Worm (Caenorhabditis elegans) whole organism, L2 larva: Measurements from ENCODE around the gene C04E6.4.
A peak's percentile ranks its signal among the peaks of the same experiment; 100 is the strongest.

ENCODE experiments used
- C34F6.9 ChIP-seq: fragments of 150-350 bp; optimal IDR thresholded peaks from 2 replicates; lab custom pipeline; 2014; ENCODE audit warnings: missing biosample characterization, missing genetic modification characterization
- F13H6.1 ChIP-seq: sonication (generic microtip); optimal IDR thresholded peaks from 2 replicates; lab custom pipeline; 2016; ENCODE audit warnings: missing genetic modification characterization, missing compliant biosample characterization
- R02D3.7 ChIP-seq: fragments of 150-350 bp; optimal IDR thresholded peaks from 2 replicates; lab custom pipeline; 2014; ENCODE audit warnings: missing biosample characterization, missing genetic modification characterization
- Y55F3AM.14 ChIP-seq: fragments of 200-800 bp; sonication (Bioruptor generic); optimal IDR thresholded peaks from 2 replicates; lab custom pipeline; 2018; ENCODE audit warnings: mild to moderate bottlenecking, missing genetic modification characterization, missing compliant biosample characterization
- ZK546.5 ChIP-seq: sonication (generic microtip); optimal IDR thresholded peaks from 2 replicates; lab custom pipeline; 2017; ENCODE audit warnings: missing biosample characterization, missing genetic modification characterization
- alr-1 ChIP-seq: fragments of 150-350 bp; optimal IDR thresholded peaks from 2 replicates; lab custom pipeline; 2014; ENCODE audit warnings: missing biosample characterization, missing genetic modification characterization
- aly-2 ChIP-seq: fragments of 150-350 bp; optimal IDR thresholded peaks from 2 replicates; lab custom pipeline; 2014; ENCODE audit warnings: missing biosample characterization, missing genetic modification characterization
- ceh-16 ChIP-seq: fragments of 150-350 bp; optimal IDR thresholded peaks from 2 replicates; lab custom pipeline; 2014; ENCODE audit warnings: missing biosample characterization, missing genetic modification characterization
- ceh-82 ChIP-seq: fragments of 150-350 bp; optimal IDR thresholded peaks from 2 replicates; lab custom pipeline; 2014; ENCODE audit warnings: missing biosample characterization, missing genetic modification characterization
- crh-2 ChIP-seq: sonication (generic microtip); optimal IDR thresholded peaks from 2 replicates; lab custom pipeline; 2017; ENCODE audit warnings: missing biosample characterization, missing genetic modification characterization
- dmd-4 ChIP-seq: sonication (generic microtip); optimal IDR thresholded peaks from 2 replicates; lab custom pipeline; 2017; ENCODE audit warnings: missing biosample characterization, missing genetic modification characterization
- egl-27 ChIP-seq: sonication (generic microtip); optimal IDR thresholded peaks from 3 replicates; lab custom pipeline; 2017; ENCODE audit warnings: missing biosample characterization, missing genetic modification reagents, missing genetic modification characterization
- elt-1 ChIP-seq: fragments of 150-350 bp; optimal IDR thresholded peaks from 2 replicates; lab custom pipeline; 2014; ENCODE audit warnings: missing biosample characterization, missing genetic modification characterization
- fos-1 ChIP-seq: fragments of 150-350 bp; optimal IDR thresholded peaks from 2 replicates; lab custom pipeline; 2014; ENCODE audit warnings: missing biosample characterization, missing genetic modification characterization
- gmeb-1 ChIP-seq: fragments of 150-350 bp; optimal IDR thresholded peaks from 2 replicates; lab custom pipeline; 2014; ENCODE audit warnings: missing biosample characterization, missing genetic modification characterization
- lin-11 ChIP-seq: fragments of 150-350 bp; sonication (generic microtip); optimal IDR thresholded peaks from 2 replicates; lab custom pipeline; 2014; ENCODE audit warnings: missing biosample characterization, missing genetic modification characterization, inconsistent platforms, mixed read lengths
- lin-13 ChIP-seq: fragments of 150-350 bp; optimal IDR thresholded peaks from 2 replicates; lab custom pipeline; 2014; ENCODE audit warnings: missing biosample characterization, missing genetic modification reagents, missing genetic modification characterization
- lin-39 ChIP-seq: fragments of 150-350 bp; optimal IDR thresholded peaks from 2 replicates; lab custom pipeline; 2014; ENCODE audit warnings: missing biosample characterization, missing genetic modification reagents, missing genetic modification characterization
- lsy-2 ChIP-seq, 2 experiments: fragments of 150-350 bp in 1 of 2; sonication (generic microtip) in 1 of 2; optimal IDR thresholded peaks; 2 replicates each; lab custom pipeline; 2014 to 2017; ENCODE audit warnings: missing biosample characterization in 2 of 2, missing genetic modification characterization in 2 of 2
- mab-5 ChIP-seq: fragments of 150-350 bp; optimal IDR thresholded peaks from 2 replicates; lab custom pipeline; 2014; ENCODE audit warnings: missing biosample characterization, missing genetic modification characterization
- mbf-1 ChIP-seq: sonication (generic microtip); optimal IDR thresholded peaks from 2 replicates; lab custom pipeline; 2017; ENCODE audit warnings: missing biosample characterization, missing genetic modification characterization
- mdl-1 ChIP-seq, 2 experiments: fragments of 150-350 bp in 1 of 2; sonication (generic microtip) in 1 of 2; optimal IDR thresholded peaks; 2 replicates each; lab custom pipeline; 2017; ENCODE audit warnings: missing biosample characterization in 2 of 2, missing genetic modification characterization in 2 of 2
- nhr-10 ChIP-seq: sonication (generic microtip); optimal IDR thresholded peaks from 2 replicates; lab custom pipeline; 2017; ENCODE audit warnings: missing biosample characterization, missing genetic modification characterization
- nhr-12 ChIP-seq: fragments of 150-350 bp; optimal IDR thresholded peaks from 2 replicates; lab custom pipeline; 2014; ENCODE audit warnings: missing biosample characterization, missing genetic modification characterization
- nhr-129 ChIP-seq: fragments of 150-350 bp; optimal IDR thresholded peaks from 2 replicates; lab custom pipeline; 2014; ENCODE audit warnings: missing biosample characterization, missing genetic modification characterization
- nhr-23 ChIP-seq: fragments of 150-350 bp; optimal IDR thresholded peaks from 2 replicates; lab custom pipeline; 2014; ENCODE audit warnings: missing biosample characterization, missing genetic modification reagents, missing genetic modification characterization
- nhr-237 ChIP-seq: fragments of 150-350 bp; optimal IDR thresholded peaks from 2 replicates; lab custom pipeline; 2014; ENCODE audit warnings: missing biosample characterization, missing genetic modification characterization
- nhr-25 ChIP-seq: fragments of 150-350 bp; sonication (generic microtip); optimal IDR thresholded peaks from 3 replicates; lab custom pipeline; 2014; ENCODE audit warnings: missing biosample characterization, missing genetic modification characterization
- nhr-77 ChIP-seq: fragments of 150-350 bp; optimal IDR thresholded peaks from 2 replicates; lab custom pipeline; 2014; ENCODE audit warnings: missing biosample characterization, missing genetic modification characterization
- peb-1 ChIP-seq: fragments of 150-350 bp; optimal IDR thresholded peaks from 2 replicates; lab custom pipeline; 2014; ENCODE audit warnings: missing biosample characterization, missing genetic modification characterization
- skn-1 ChIP-seq: sonication (generic microtip); optimal IDR thresholded peaks from 2 replicates; lab custom pipeline; 2017; ENCODE audit warnings: missing biosample characterization, missing genetic modification characterization
- sma-9 ChIP-seq, 2 experiments: fragments of 150-350 bp in 1 of 2; sonication (generic microtip) in 1 of 2; optimal IDR thresholded peaks; 2 replicates each; lab custom pipeline; 2014 to 2016; ENCODE audit warnings: missing genetic modification characterization in 2 of 2, mild to moderate bottlenecking in 1 of 2, missing biosample characterization in 1 of 2, missing compliant biosample characterization in 1 of 2, missing genetic modification reagents in 1 of 2, moderate library complexity in 1 of 2
- unc-62 ChIP-seq: fragments of 150-350 bp; optimal IDR thresholded peaks from 2 replicates; lab custom pipeline; 2014; ENCODE audit warnings: missing biosample characterization, missing genetic modification reagents, missing genetic modification characterization
- zag-1 ChIP-seq: fragments of 150-350 bp; optimal IDR thresholded peaks from 2 replicates; lab custom pipeline; 2014; ENCODE audit warnings: missing biosample characterization, missing genetic modification characterization
- ztf-1 ChIP-seq: fragments of 200-800 bp; sonication (Bioruptor generic); conservative IDR thresholded peaks from 2 replicates; pipeline ENCODE4 v1.3.6; 2022; ENCODE audit warnings: missing genetic modification characterization, missing compliant biosample characterization
- ztf-11 ChIP-seq: sonication (generic microtip); optimal IDR thresholded peaks from 2 replicates; lab custom pipeline; 2017; ENCODE audit warnings: missing biosample characterization, missing genetic modification characterization
- ztf-4 ChIP-seq: fragments of 150-350 bp; optimal IDR thresholded peaks from 2 replicates; lab custom pipeline; 2014; ENCODE audit warnings: missing biosample characterization, missing genetic modification characterization

C04E6.4 gene

DNA sequence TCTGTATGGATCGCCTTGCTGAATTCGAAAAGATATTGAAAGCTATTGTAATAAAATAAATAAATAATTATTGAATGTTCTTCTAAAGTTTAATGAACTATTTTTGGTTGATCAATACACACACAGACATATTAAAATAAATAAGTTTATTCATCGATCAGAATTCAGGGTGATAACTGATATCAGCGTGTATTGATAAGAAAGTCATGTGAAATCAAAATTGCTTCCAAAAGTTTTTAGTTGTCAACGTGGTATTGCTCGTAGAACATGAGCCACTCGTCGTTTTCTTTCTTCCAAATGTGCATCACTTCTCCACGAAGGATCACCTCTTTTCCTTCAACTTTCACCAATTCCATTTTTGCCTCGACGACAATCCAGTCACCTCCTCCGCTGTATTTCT, 24.8 kb upstream of the C04E6.4 start:
- TF ChIP-seq unc-62, result no peak
- TF ChIP-seq nhr-23 (tag; lab: Kevin White, UChicago), result no peak
- no peak for TF ChIP-seq lin-39 (tag; lab: Kevin White, UChicago)
- no peak for TF ChIP-seq alr-1 (tag; lab: Kevin White, UChicago)
- TF ChIP-seq crh-2 (tag; lab: Kevin White, UChicago), result no peak
- TF ChIP-seq ZK546.5 (tag; lab: Kevin White, UChicago), result no peak
- TF ChIP-seq nhr-129 (tag; lab: Kevin White, UChicago), result no peak
- no peak for TF ChIP-seq lin-13 (GFP tag; lab: Kevin White, UChicago)
- no peak for TF ChIP-seq nhr-12 (tag; lab: Kevin White, UChicago)
- TF ChIP-seq nhr-77 (tag; lab: Kevin White, UChicago), result no peak
- TF ChIP-seq ztf-1 (GFP tag; lab: Robert Waterston, UW), result no peak
- TF ChIP-seq mab-5 (tag; lab: Kevin White, UChicago), result no peak
- TF ChIP-seq peb-1, result no peak
- TF ChIP-seq nhr-25 (tag; lab: Kevin White, UChicago), result no peak
- no peak for TF ChIP-seq Y55F3AM.14 (GFP tag; lab: Kevin White, UChicago)

DNA sequence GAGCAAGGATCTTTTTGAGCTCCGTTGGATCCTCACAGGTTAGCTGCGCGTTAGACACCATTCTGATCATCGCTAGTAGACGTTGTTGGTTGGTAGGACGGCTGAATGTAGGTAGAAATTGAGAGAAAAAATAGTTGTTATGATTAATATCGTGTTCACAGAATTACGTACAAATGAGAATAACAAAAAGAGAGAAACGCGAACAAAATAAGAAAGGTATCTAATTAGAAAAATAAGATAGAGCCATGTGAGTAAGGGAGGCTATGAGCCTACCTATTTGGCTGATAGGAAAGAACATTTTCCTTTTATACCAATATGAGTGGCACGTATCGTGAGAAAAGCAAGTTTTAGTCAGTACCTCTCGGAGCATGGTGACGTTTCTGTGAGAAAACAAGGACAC, 23.5 kb upstream of the C04E6.4 start, which contains the start of gene C04E6.8:
Gene C04E6.8 (minus strand): TSS at position 101 of the 400 bp plus-strand sequence.
- TF ChIP-seq mdl-1 (tag; optimal IDR thresholded peaks at IDR 0.05; lab: Kevin White, UChicago) (no peak), nhr-10 (no peak), ztf-4 (tag; lab: Kevin White, UChicago) (no peak), nhr-129 (tag; lab: Kevin White, UChicago) (no peak), nhr-77 (tag; lab: Kevin White, UChicago) (no peak), lin-11 (tag; lab: Kevin White, UChicago) (no peak), elt-1 (tag; lab: Kevin White, UChicago) (no peak), lsy-2 (tag; optimal IDR thresholded peaks at IDR 0.05; lab: Kevin White, UChicago) (no peak), dmd-4 (tag; lab: Kevin White, UChicago) (no peak), C34F6.9 (tag; lab: Kevin White, UChicago) (no peak), F13H6.1 (tag; lab: Kevin White, UChicago) (no peak), nhr-23 (tag; lab: Kevin White, UChicago) (no peak), alr-1 (tag; lab: Kevin White, UChicago) (no peak), nhr-237 (tag; lab: Kevin White, UChicago) (no peak)

DNA sequence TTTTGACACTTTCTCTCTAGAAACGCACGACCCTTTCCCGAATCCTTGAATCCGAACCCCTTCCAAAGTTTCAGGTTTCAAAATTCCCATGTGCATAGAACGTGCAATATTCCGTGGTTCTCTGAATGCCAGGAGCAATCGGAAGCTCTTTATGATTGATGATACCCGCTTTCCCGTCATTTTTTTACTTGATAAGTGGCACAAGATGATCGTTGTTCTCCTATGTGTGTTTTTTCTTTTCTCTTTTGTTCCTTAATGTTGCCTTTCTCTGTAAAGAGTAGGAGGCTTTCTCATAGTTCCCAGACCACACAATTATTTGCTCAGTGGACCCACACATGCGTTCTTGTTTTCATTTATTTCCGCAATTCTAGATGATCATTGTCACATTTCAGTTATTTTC, 18.4 kb upstream of the C04E6.4 start:
- no peak for TF ChIP-seq R02D3.7
- TF ChIP-seq, all 48 proteins: peak for 0

DNA sequence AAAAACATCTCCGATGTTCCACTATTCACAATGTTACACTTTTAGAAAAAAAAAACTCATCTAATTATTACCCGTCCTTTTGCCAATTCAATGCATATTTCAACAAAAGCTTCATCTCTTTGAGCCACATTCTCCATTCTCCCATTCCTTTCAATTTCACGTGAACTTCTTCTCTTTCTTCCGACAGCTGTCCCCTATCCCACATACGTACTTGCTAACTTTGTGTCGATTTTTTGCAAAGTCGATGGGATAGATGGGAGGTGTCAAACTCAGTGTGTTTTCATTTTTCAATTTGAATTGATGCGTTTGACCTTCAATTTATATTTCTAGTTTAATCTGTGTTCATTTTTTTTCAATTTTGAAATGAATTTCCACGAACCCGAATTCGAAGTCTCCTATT, 16.0 kb upstream of the C04E6.4 start:
- TF ChIP-seq Y55F3AM.14 (GFP tag; lab: Kevin White, UChicago) (no peak), C34F6.9 (tag; lab: Kevin White, UChicago) (no peak), egl-27 (tag; lab: Kevin White, UChicago) (no peak), sma-9 (GFP tag; optimal IDR thresholded peaks at IDR 0.05; lab: Kevin White, UChicago) (peak; percentile 6), sma-9 (tag; optimal IDR thresholded peaks at IDR 0.05; lab: Kevin White, UChicago) (no peak)
- TF ChIP-seq, all 48 proteins: peak for 1

ce11 chrV:5893015-5893414, 14.2 kb upstream of the C04E6.4 start, which contains the start of gene C04E6.7:
C04E6.7 (plus strand) TSS chrV:5893315.
- no peak for TF ChIP-seq ztf-4 (tag; lab: Kevin White, UChicago)
- no peak for TF ChIP-seq aly-2
- no peak for TF ChIP-seq egl-27 (tag; lab: Kevin White, UChicago)
- no peak for TF ChIP-seq alr-1 (tag; lab: Kevin White, UChicago)
- no peak for TF ChIP-seq nhr-25 (tag; lab: Kevin White, UChicago)
- no peak for TF ChIP-seq nhr-77 (tag; lab: Kevin White, UChicago)
- no peak for TF ChIP-seq ceh-16 (tag; lab: Kevin White, UChicago)
- TF ChIP-seq nhr-129 (tag; lab: Kevin White, UChicago), result no peak
- TF ChIP-seq gmeb-1, result no peak

- no peak for TF ChIP-seq aly-2
- no peak for TF ChIP-seq zag-1
- TF ChIP-seq mbf-1 (tag; lab: Kevin White, UChicago), result no peak
- TF ChIP-seq sma-9 (GFP tag; optimal IDR thresholded peaks at IDR 0.05; lab: Kevin White, UChicago), result no peak
- no peak for TF ChIP-seq sma-9 (tag; optimal IDR thresholded peaks at IDR 0.05; lab: Kevin White, UChicago)
- no peak for TF ChIP-seq dmd-4 (tag; lab: Kevin White, UChicago)
- TF ChIP-seq unc-62, result no peak
- TF ChIP-seq nhr-23 (tag; lab: Kevin White, UChicago), result no peak
- no peak for TF ChIP-seq nhr-237 (tag; lab: Kevin White, UChicago)
- TF ChIP-seq ztf-11 (tag; lab: Kevin White, UChicago), result no peak
- no peak for TF ChIP-seq gmeb-1
- no peak for TF ChIP-seq mab-5 (tag; lab: Kevin White, UChicago)
- no peak for TF ChIP-seq lsy-2 (tag; optimal IDR thresholded peaks at IDR 0.05; lab: Kevin White, UChicago)
- TF ChIP-seq ceh-82, result no peak
- TF ChIP-seq fos-1 (tag; lab: Kevin White, UChicago), result no peak
- no peak for TF ChIP-seq lin-13 (GFP tag; lab: Kevin White, UChicago)
- no peak for TF ChIP-seq nhr-77 (tag; lab: Kevin White, UChicago)
- TF ChIP-seq skn-1 (tag; lab: Kevin White, UChicago), result no peak
- TF ChIP-seq lin-39 (tag; lab: Kevin White, UChicago), result no peak
- TF ChIP-seq R02D3.7, result no peak
Measured at ce11 chrV:5895021-5895420, 12.2 kb upstream of the C04E6.4 start, which contains the start of gene grd-9. grd-9 (plus strand) TSS chrV:5895321.
